Worm (Caenorhabditis elegans) whole organism, L1 larva: ENCODE results near the gene sup-35.

Source experiments
- C04F5.9 ChIP-seq: sonication (generic microtip); optimal IDR thresholded peaks from 2 replicates; lab custom pipeline; 2016; ENCODE audit warnings: missing genetic modification characterization, missing compliant biosample characterization
- C34B4.2 ChIP-seq: sonication (generic microtip); optimal IDR thresholded peaks from 2 replicates; lab custom pipeline; 2017; ENCODE audit warnings: mild to moderate bottlenecking, missing genetic modification characterization, missing compliant biosample characterization
- F16B12.6 ChIP-seq: fragments of 150-350 bp; optimal IDR thresholded peaks from 2 replicates; lab custom pipeline; 2014; ENCODE audit warnings: missing biosample characterization, missing genetic modification characterization
- aha-1 ChIP-seq: fragments of 150-350 bp; optimal IDR thresholded peaks from 2 replicates; lab custom pipeline; 2014; ENCODE audit warnings: missing biosample characterization, missing genetic modification characterization
- aly-2 ChIP-seq: fragments of 150-350 bp; optimal IDR thresholded peaks from 2 replicates; lab custom pipeline; 2014; ENCODE audit warnings: missing biosample characterization, missing genetic modification characterization
- ceh-8 ChIP-seq: fragments of 200-800 bp; sonication (Bioruptor generic); optimal IDR thresholded peaks from 2 replicates; lab custom pipeline; 2018; ENCODE audit warnings: mild to moderate bottlenecking, missing genetic modification characterization, moderate library complexity, missing compliant biosample characterization
- ceh-90 ChIP-seq: sonication (generic microtip); optimal IDR thresholded peaks from 2 replicates; lab custom pipeline; 2016; ENCODE audit warnings: missing genetic modification characterization, missing compliant biosample characterization
- dpl-1 ChIP-seq, 3 experiments: fragments of 150-350 bp in 2 of 3; sonication (generic microtip) in 1 of 3; optimal IDR thresholded peaks; 2 replicates each; lab custom pipeline; 2014 to 2017; ENCODE audit warnings: missing biosample characterization in 3 of 3, missing genetic modification characterization in 3 of 3, missing genetic modification reagents in 3 of 3
- efl-1 ChIP-seq, 4 experiments: fragments of 150-350 bp; optimal IDR thresholded peaks in 3 of 4; peaks in 1 of 4; 1 replicate in 1 of 4; 2 replicates in 3 of 4; lab custom pipeline; 2014; ENCODE audit warnings: missing biosample characterization in 2 of 4, missing genetic modification characterization in 2 of 4, missing genetic modification reagents in 2 of 4
- egl-13 ChIP-seq: sonication (generic microtip); optimal IDR thresholded peaks from 2 replicates; lab custom pipeline; 2016; ENCODE audit warnings: missing genotype, missing genetic modification reagents, missing genetic modification characterization, missing compliant biosample characterization
- egl-27 ChIP-seq, 2 experiments: fragments of 150-350 bp in 1 of 2; sonication (generic microtip); optimal IDR thresholded peaks; 3 replicates each; lab custom pipeline; 2017 to 2018; ENCODE audit warnings: missing biosample characterization in 2 of 2, missing genetic modification characterization in 2 of 2, missing genetic modification reagents in 2 of 2
- elt-2 ChIP-seq: sonication (generic microtip); optimal IDR thresholded peaks from 2 replicates; lab custom pipeline; 2016; ENCODE audit warnings: missing genetic modification characterization, mild to moderate bottlenecking, inconsistent platforms, missing compliant biosample characterization, missing genetic modification reagents
- elt-3 ChIP-seq, 6 experiments: fragments of 150-350 bp in 1 of 6; sonication (generic microtip); optimal IDR thresholded peaks; 2 replicates each; lab custom pipeline; 2017 to 2018; ENCODE audit warnings: missing biosample characterization in 6 of 6, missing genetic modification characterization in 6 of 6, inconsistent platforms in 1 of 6
- ets-5 ChIP-seq: fragments of 200-800 bp; sonication (Bioruptor generic); IDR thresholded peaks from 2 replicates; pipeline ENCODE4 v1.3.6; 2022; ENCODE audit warnings: missing genetic modification characterization, missing compliant biosample characterization
- hlh-17 ChIP-seq: fragments of 200-800 bp; sonication (Bioruptor generic); optimal IDR thresholded peaks from 2 replicates; lab custom pipeline; 2018; ENCODE audit warnings: missing genetic modification characterization, mild to moderate bottlenecking, missing compliant biosample characterization, moderate library complexity, borderline replicate concordance
- hlh-4 ChIP-seq: sonication (generic microtip); optimal IDR thresholded peaks from 2 replicates; lab custom pipeline; 2016; ENCODE audit warnings: mild to moderate bottlenecking, missing genetic modification characterization, missing compliant biosample characterization
- jun-1 ChIP-seq: fragments of 150-350 bp; optimal IDR thresholded peaks from 2 replicates; lab custom pipeline; 2014; ENCODE audit warnings: missing biosample characterization, missing genetic modification reagents, missing genetic modification characterization
- lin-13 ChIP-seq: fragments of 150-350 bp; optimal IDR thresholded peaks from 2 replicates; lab custom pipeline; 2014; ENCODE audit warnings: missing biosample characterization, missing genetic modification reagents, missing genetic modification characterization
- lin-14 ChIP-seq: fragments of 200-800 bp; sonication (Bioruptor generic); optimal IDR thresholded peaks from 2 replicates; lab custom pipeline; 2018; ENCODE audit warnings: mild to moderate bottlenecking, missing genetic modification characterization, moderate library complexity, missing compliant biosample characterization
- lin-15B ChIP-seq: fragments of 150-350 bp; sonication (generic microtip); optimal IDR thresholded peaks from 3 replicates; lab custom pipeline; 2014; ENCODE audit warnings: missing biosample characterization, missing genetic modification characterization
- lin-39 ChIP-seq: fragments of 150-350 bp; optimal IDR thresholded peaks from 2 replicates; lab custom pipeline; 2014; ENCODE audit warnings: missing biosample characterization, missing genetic modification reagents, missing genetic modification characterization
- lir-3 ChIP-seq: sonication (generic microtip); optimal IDR thresholded peaks from 2 replicates; lab custom pipeline; 2016; ENCODE audit warnings: mild to moderate bottlenecking, missing genetic modification characterization, moderate library complexity, missing compliant biosample characterization; ENCODE audit not compliant: poor library complexity
- lsy-2 ChIP-seq, 2 experiments: fragments of 150-350 bp; optimal IDR thresholded peaks; 2 replicates each; lab custom pipeline; 2014; ENCODE audit warnings: missing biosample characterization in 2 of 2, missing genetic modification characterization in 2 of 2
- mab-9 ChIP-seq: fragments of 200-800 bp; sonication (Bioruptor generic); IDR thresholded peaks from 2 replicates; pipeline ENCODE4 v1.3.6; 2022; ENCODE audit warnings: missing genetic modification reagents, missing genetic modification characterization, missing compliant biosample characterization
- mef-2 ChIP-seq: fragments of 150-350 bp; optimal IDR thresholded peaks from 2 replicates; lab custom pipeline; 2014; ENCODE audit warnings: missing biosample characterization, missing genetic modification characterization
- mep-1 ChIP-seq: fragments of 150-350 bp; optimal IDR thresholded peaks from 2 replicates; lab custom pipeline; 2014; ENCODE audit warnings: missing biosample characterization, missing genetic modification characterization
- nhr-12 ChIP-seq: sonication (generic microtip); optimal IDR thresholded peaks from 2 replicates; lab custom pipeline; 2017; ENCODE audit warnings: missing biosample characterization, missing genetic modification characterization
- nhr-84 ChIP-seq: sonication (generic microtip); optimal IDR thresholded peaks from 2 replicates; lab custom pipeline; 2017; ENCODE audit warnings: missing biosample characterization, missing genetic modification characterization
- pag-3 ChIP-seq: sonication (generic microtip); optimal IDR thresholded peaks from 2 replicates; lab custom pipeline; 2017; ENCODE audit warnings: missing genetic modification characterization, mild to moderate bottlenecking, missing compliant biosample characterization, antibody characterized with exemption, borderline replicate concordance; ENCODE audit not compliant: insufficient read depth
- pqm-1 ChIP-seq: sonication (generic microtip); optimal IDR thresholded peaks from 3 replicates; lab custom pipeline; 2017; ENCODE audit warnings: missing biosample characterization, missing genetic modification characterization
- rnt-1 ChIP-seq: sonication (generic microtip); optimal IDR thresholded peaks from 2 replicates; lab custom pipeline; 2016; ENCODE audit warnings: mild to moderate bottlenecking, missing genetic modification characterization, moderate library complexity, missing compliant biosample characterization
- skn-1 ChIP-seq: fragments of 150-350 bp; optimal IDR thresholded peaks from 2 replicates; lab custom pipeline; 2014; ENCODE audit warnings: missing biosample characterization, missing genetic modification characterization
- snpc-4 ChIP-seq: fragments of 150-350 bp; optimal IDR thresholded peaks from 2 replicates; lab custom pipeline; 2014; ENCODE audit warnings: missing biosample characterization, missing genetic modification characterization
- snu-23 ChIP-seq: sonication (generic microtip); optimal IDR thresholded peaks from 2 replicates; lab custom pipeline; 2016; ENCODE audit warnings: missing genetic modification characterization, missing compliant biosample characterization
- sptf-1 ChIP-seq: fragments of 150-350 bp; optimal IDR thresholded peaks from 2 replicates; lab custom pipeline; 2014; ENCODE audit warnings: missing biosample characterization, missing genetic modification characterization
- tbx-2 ChIP-seq: sonication (generic microtip); optimal IDR thresholded peaks from 2 replicates; lab custom pipeline; 2016; ENCODE audit warnings: missing genetic modification characterization, missing compliant biosample characterization
- tlp-1 ChIP-seq: fragments of 150-350 bp; optimal IDR thresholded peaks from 2 replicates; lab custom pipeline; 2014; ENCODE audit warnings: missing biosample characterization, missing genetic modification characterization
- unc-130 ChIP-seq: fragments of 150-350 bp; optimal IDR thresholded peaks from 2 replicates; lab custom pipeline; 2017; ENCODE audit warnings: missing biosample characterization, missing genetic modification characterization, inconsistent platforms
- unc-30 ChIP-seq: sonication (generic microtip); optimal IDR thresholded peaks from 2 replicates; lab custom pipeline; 2017; ENCODE audit warnings: missing biosample characterization, missing genetic modification characterization
- unc-98 ChIP-seq: fragments of 200-800 bp; sonication (Bioruptor generic); IDR thresholded peaks from 2 replicates; pipeline ENCODE4 v1.3.6; 2022; ENCODE audit warnings: missing genetic modification characterization, missing compliant biosample characterization
- vab-15 ChIP-seq: sonication (generic microtip); optimal IDR thresholded peaks from 2 replicates; lab custom pipeline; 2017; ENCODE audit warnings: missing genotype, mild to moderate bottlenecking, missing genetic modification characterization, missing compliant biosample characterization
- zag-1 ChIP-seq: fragments of 150-350 bp; optimal IDR thresholded peaks from 2 replicates; lab custom pipeline; 2014; ENCODE audit warnings: missing biosample characterization, missing genetic modification characterization
- zip-4 ChIP-seq: fragments of 200-800 bp; sonication (Bioruptor generic); optimal IDR thresholded peaks from 2 replicates; lab custom pipeline; 2018; ENCODE audit warnings: mild to moderate bottlenecking, missing genetic modification characterization, moderate library complexity, missing compliant biosample characterization
- ztf-4 ChIP-seq: fragments of 150-350 bp; optimal IDR thresholded peaks from 2 replicates; lab custom pipeline; 2014; ENCODE audit warnings: missing biosample characterization, missing genetic modification characterization

Gene sup-35

DNA sequence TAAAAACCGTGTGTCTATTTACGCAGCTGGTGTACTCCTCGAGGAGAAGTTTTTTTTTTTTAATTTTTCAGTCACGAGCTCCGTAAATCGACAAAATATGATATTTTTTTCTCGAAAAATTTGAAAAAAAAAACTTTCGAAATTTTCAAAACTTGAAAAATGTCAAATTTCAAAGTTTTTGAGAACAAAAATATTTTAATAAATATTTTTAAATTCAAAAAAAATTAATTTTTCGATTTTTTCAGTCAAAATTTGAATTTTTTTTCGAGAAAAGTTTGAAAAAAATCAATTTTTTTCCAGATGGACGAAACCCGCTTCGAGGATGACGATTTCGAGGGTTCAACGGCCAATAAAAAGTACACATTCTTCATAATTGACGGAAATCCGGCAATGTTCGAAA lies 35.5 kb upstream of the sup-35 start, which contains the start of gene cku-70:
TSS of gene cku-70 (plus strand) at position 301 of the 400 bp plus-strand sequence.
- TF ChIP-seq sptf-1 (tag; lab: Kevin White, UChicago) (no peak), hlh-4 (no peak), elt-3 (tag; optimal IDR thresholded peaks at IDR 0.05; lab: Kevin White, UChicago) (no peak), unc-30 (tag; lab: Kevin White, UChicago) (no peak), C34B4.2 (no peak), elt-2 (tag; lab: Kevin White, UChicago) (no peak), lir-3 (no peak), mab-9 (GFP tag; lab: Robert Waterston, UW) (no peak), ets-5 (GFP tag; lab: Robert Waterston, UW) (no peak), mep-1 (tag; lab: Kevin White, UChicago) (no peak), aha-1 (tag; lab: Kevin White, UChicago) (no peak), rnt-1 (no peak), snpc-4 (tag; lab: Kevin White, UChicago) (no peak), tlp-1 (no peak), lin-14 (no peak), snu-23 (GFP tag; lab: Kevin White, UChicago) (no peak)

DNA sequence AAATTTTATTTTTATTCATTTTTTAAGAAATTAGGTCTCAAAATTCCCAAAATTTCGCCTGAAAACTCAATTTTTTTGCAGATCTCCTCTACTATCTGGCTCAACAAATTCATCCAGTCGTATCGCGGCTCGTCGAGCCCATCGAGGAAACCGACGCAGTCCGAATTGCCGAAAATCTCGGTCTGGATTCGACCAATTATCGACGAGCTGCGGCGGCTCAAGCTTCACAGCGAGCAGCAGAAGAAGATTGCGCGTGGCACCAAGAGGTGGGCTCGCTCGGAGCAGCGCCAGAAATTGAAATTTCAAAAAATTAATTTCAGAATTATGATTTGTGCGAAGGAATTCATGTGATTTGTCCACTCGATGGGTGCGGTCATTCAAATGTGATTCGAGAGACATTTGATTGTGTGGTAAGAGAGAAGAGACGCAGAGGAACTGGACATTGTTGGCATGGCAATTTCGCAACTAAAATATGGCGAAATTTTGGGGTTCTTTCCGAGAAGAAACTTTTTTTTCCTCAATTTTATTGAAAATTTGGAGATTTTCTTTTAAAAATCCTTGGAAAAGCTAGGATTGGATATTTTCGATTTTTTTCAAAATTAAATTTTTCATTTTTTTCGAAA lies 30.3 kb upstream of the sup-35 start:
- TF ChIP-seq unc-130 (tag; lab: Kevin White, UChicago) (no peak), elt-3 (tag; optimal IDR thresholded peaks at IDR 0.05; lab: Kevin White, UChicago) (no peak), jun-1 (tag; lab: Kevin White, UChicago) (no peak), mef-2 (tag; lab: Kevin White, UChicago) (no peak), ceh-8 (GFP tag; lab: Kevin White, UChicago) (no peak), nhr-12 (tag; lab: Kevin White, UChicago) (no peak), lin-39 (no peak), ceh-90 (tag; lab: Kevin White, UChicago) (no peak), efl-1 (optimal IDR thresholded peaks at IDR 0.05; lab: Kevin White, UChicago) (peak in 1 of 2 experiments; percentile 4), efl-1 (GFP tag; optimal IDR thresholded peaks at IDR 0.05 in 1 of 2; lab: Kevin White, UChicago) (peak in 1 of 2 experiments; percentile 12), pqm-1 (tag; lab: Kevin White, UChicago) (no peak), dpl-1 (GFP tag; optimal IDR thresholded peaks at IDR 0.05; lab: Kevin White, UChicago) (peak in 1 of 3 experiments; percentile 12), zip-4 (GFP tag; lab: Kevin White, UChicago) (no peak), aly-2 (no peak), F16B12.6 (tag; lab: Kevin White, UChicago) (no peak), lin-13 (GFP tag; lab: Kevin White, UChicago) (no peak), skn-1 (peak; percentile 60)
- TF ChIP-seq, all 84 proteins: peak for 3

DNA sequence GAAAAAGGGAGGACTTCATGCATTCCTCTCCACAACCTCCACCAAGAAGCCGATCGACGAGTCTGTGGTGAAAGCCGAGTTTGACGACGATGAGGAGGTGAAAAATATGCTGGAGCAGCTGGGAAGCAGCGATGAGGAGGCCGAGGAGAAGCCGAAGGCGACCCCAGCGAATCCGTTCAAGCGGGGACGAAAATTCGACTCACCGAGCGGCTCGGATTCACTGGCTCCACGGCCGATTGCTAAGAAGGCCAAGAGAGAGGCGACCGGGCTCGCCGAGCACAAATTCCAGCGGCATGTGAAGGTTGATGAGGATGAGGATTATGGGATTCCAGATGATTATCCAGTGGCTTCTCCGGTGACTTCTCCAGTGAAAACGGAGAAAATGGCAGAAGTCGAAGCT lies 23.9 kb upstream of the sup-35 start:
- TF ChIP-seq egl-13 (tag; lab: Kevin White, UChicago) (no peak), egl-27 (tag; optimal IDR thresholded peaks at IDR 0.05; lab: Kevin White, UChicago) (no peak), unc-98 (GFP tag; lab: Robert Waterston, UW) (no peak), hlh-4 (no peak), pag-3 (tag; lab: Kevin White, UChicago) (no peak), lsy-2 (tag; optimal IDR thresholded peaks at IDR 0.05; lab: Kevin White, UChicago) (no peak), lin-15B (no peak), tbx-2 (no peak), hlh-17 (GFP tag; lab: Kevin White, UChicago) (no peak), mep-1 (tag; lab: Kevin White, UChicago) (no peak), ztf-4 (tag; lab: Kevin White, UChicago) (no peak), C04F5.9 (no peak), vab-15 (no peak), zag-1 (no peak), elt-2 (tag; lab: Kevin White, UChicago) (no peak), nhr-84 (tag; lab: Kevin White, UChicago) (no peak), lir-3 (no peak)
- TF ChIP-seq, all 84 proteins: peak for 0
